Fruit fly (Drosophila melanogaster) whole organism, embryonic: Measurements from ENCODE around the gene CG12814.
A peak's percentile ranks its signal among the peaks of the same experiment; 100 is the strongest.

Experiments
- Atf-2 ChIP-seq: fragments of 200-800 bp; sonication (Bioruptor generic); optimal IDR thresholded peaks from 2 replicates; lab custom pipeline; 2016; ENCODE audit warnings: missing biosample characterization, missing genetic modification characterization
- CG10274 ChIP-seq: fragments of 200-800 bp; sonication (Bioruptor generic); optimal IDR thresholded peaks from 3 replicates; lab custom pipeline; 2017; ENCODE audit warnings: missing biosample characterization, mild to moderate bottlenecking, missing genetic modification characterization
- CG10462 ChIP-seq: fragments of 200-800 bp; sonication (Bioruptor generic); optimal IDR thresholded peaks from 2 replicates; lab custom pipeline; 2016; ENCODE audit warnings: missing biosample characterization, missing genetic modification characterization
- CG10565 ChIP-seq: fragments of 200-800 bp; sonication (Bioruptor generic); optimal IDR thresholded peaks from 3 replicates; lab custom pipeline; 2016; ENCODE audit warnings: missing biosample characterization, mild to moderate bottlenecking, missing genetic modification characterization
- CG11247 ChIP-seq: fragments of 200-800 bp; sonication (Bioruptor generic); IDR thresholded peaks from 2 replicates; pipeline ENCODE4 v1.3.6; 2022; ENCODE audit warnings: missing biosample characterization, missing genetic modification characterization
- CG11560 ChIP-seq: fragments of 200-800 bp; sonication (Bioruptor generic); IDR thresholded peaks from 3 replicates; pipeline ENCODE4 v1.3.6; 2022; ENCODE audit warnings: missing biosample characterization, missing genetic modification characterization
- CG11695 ChIP-seq: fragments of 200-800 bp; sonication (Bioruptor generic); IDR thresholded peaks from 3 replicates; pipeline ENCODE4 v1.3.6; 2022; ENCODE audit warnings: missing biosample characterization, missing genetic modification characterization
- CG15479 ChIP-seq: fragments of 200-800 bp; sonication (Bioruptor generic); optimal IDR thresholded peaks from 3 replicates; lab custom pipeline; 2019; ENCODE audit warnings: missing biosample characterization, mild to moderate bottlenecking, missing genetic modification characterization, moderate library complexity
- CG15601 ChIP-seq: fragments of 200-800 bp; sonication (Bioruptor generic); optimal IDR thresholded peaks from 3 replicates; lab custom pipeline; 2019; ENCODE audit warnings: missing biosample characterization, mild to moderate bottlenecking, missing genetic modification characterization, moderate library complexity
- CG18476 ChIP-seq: fragments of 200-800 bp; sonication (Bioruptor generic); optimal IDR thresholded peaks from 2 replicates; lab custom pipeline; 2016; ENCODE audit warnings: missing biosample characterization, mild to moderate bottlenecking, missing genetic modification characterization
- CG2875 ChIP-seq: fragments of 200-800 bp; sonication (Bioruptor generic); optimal IDR thresholded peaks from 2 replicates; lab custom pipeline; 2017; ENCODE audit warnings: missing biosample characterization, mild to moderate bottlenecking, missing genetic modification characterization, missing genetic modification reagents
- CG31388 ChIP-seq: fragments of 200-800 bp; sonication (Bioruptor generic); optimal IDR thresholded peaks from 2 replicates; lab custom pipeline; 2016; ENCODE audit warnings: missing biosample characterization, missing genetic modification characterization
- CG3847 ChIP-seq: fragments of 200-800 bp; sonication (Bioruptor generic); IDR thresholded peaks from 2 replicates; pipeline ENCODE4 v1.3.6; 2022; ENCODE audit warnings: missing biosample characterization, missing genetic modification characterization
- CG4282 ChIP-seq: fragments of 200-800 bp; sonication (Bioruptor generic); optimal IDR thresholded peaks from 2 replicates; lab custom pipeline; 2016; ENCODE audit warnings: missing biosample characterization, missing genetic modification characterization
- CG4360 ChIP-seq: fragments of 200-800 bp; sonication (Bioruptor generic); IDR thresholded peaks from 2 replicates; pipeline ENCODE4 v1.3.6; 2022; ENCODE audit warnings: missing biosample characterization, missing genetic modification characterization
- CG4617 ChIP-seq: fragments of 200-800 bp; sonication (Bioruptor generic); optimal IDR thresholded peaks from 3 replicates; lab custom pipeline; 2016; ENCODE audit warnings: missing biosample characterization, missing genetic modification characterization, borderline replicate concordance
- CG4707 ChIP-seq: fragments of 200-800 bp; sonication (Bioruptor generic); optimal IDR thresholded peaks from 2 replicates; lab custom pipeline; 2018; ENCODE audit warnings: missing biosample characterization, mild to moderate bottlenecking, missing genetic modification characterization, moderate library complexity
- CG4854 ChIP-seq: fragments of 200-800 bp; sonication (Bioruptor generic); optimal IDR thresholded peaks from 2 replicates; lab custom pipeline; 2016; ENCODE audit warnings: missing biosample characterization, missing genetic modification characterization, inconsistent platforms
- CG5953 ChIP-seq: fragments of 200-800 bp; sonication (Bioruptor generic); IDR thresholded peaks from 2 replicates; pipeline ENCODE4 v1.3.6; 2022; ENCODE audit warnings: missing biosample characterization, missing genetic modification characterization
- CG6683 ChIP-seq: fragments of 200-800 bp; sonication (Bioruptor generic); optimal IDR thresholded peaks from 2 replicates; lab custom pipeline; 2017; ENCODE audit warnings: missing biosample characterization, mild to moderate bottlenecking, missing genetic modification characterization, missing genetic modification reagents
- CG8089 ChIP-seq: fragments of 200-800 bp; sonication (Bioruptor generic); optimal IDR thresholded peaks from 3 replicates; lab custom pipeline; 2016; ENCODE audit warnings: missing biosample characterization, missing genetic modification characterization
- CG8281 ChIP-seq: fragments of 200-800 bp; sonication (Bioruptor generic); optimal IDR thresholded peaks from 2 replicates; lab custom pipeline; 2018; ENCODE audit warnings: missing biosample characterization, mild to moderate bottlenecking, missing genetic modification characterization, moderate library complexity
- CG8944 ChIP-seq: fragments of 200-800 bp; sonication (Bioruptor generic); optimal IDR thresholded peaks from 3 replicates; lab custom pipeline; 2016; ENCODE audit warnings: missing biosample characterization, missing genetic modification characterization
- CG9797 ChIP-seq: fragments of 200-800 bp; sonication (Bioruptor generic); optimal IDR thresholded peaks from 3 replicates; lab custom pipeline; 2018; ENCODE audit warnings: missing biosample characterization, mild to moderate bottlenecking, missing genetic modification characterization
- Deaf1 ChIP-seq: fragments of 200-800 bp; optimal IDR thresholded peaks from 3 replicates; lab custom pipeline; 2019; ENCODE audit warnings: missing biosample characterization, mild to moderate bottlenecking, missing genetic modification characterization, moderate library complexity
- GATAe ChIP-seq: fragments of 200-800 bp; sonication (Bioruptor generic); conservative IDR thresholded peaks from 2 replicates; pipeline ENCODE4 v1.3.6; 2022; ENCODE audit warnings: missing biosample characterization, missing genetic modification characterization
- Kr ChIP-seq: fragments of 200-800 bp; sonication (Bioruptor generic); optimal IDR thresholded peaks from 2 replicates; lab custom pipeline; 2017; ENCODE audit warnings: missing biosample characterization, mild to moderate bottlenecking, missing genetic modification characterization
- MESR4 ChIP-seq: fragments of 200-800 bp; sonication (Bioruptor generic); optimal IDR thresholded peaks from 2 replicates; lab custom pipeline; 2018; ENCODE audit warnings: missing biosample characterization, mild to moderate bottlenecking, missing genetic modification characterization, moderate library complexity
- MTF-1 ChIP-seq: fragments of 200-800 bp; sonication (Bioruptor generic); optimal IDR thresholded peaks from 2 replicates; lab custom pipeline; 2018; ENCODE audit warnings: missing biosample characterization, mild to moderate bottlenecking, missing genetic modification characterization, borderline replicate concordance
- Max ChIP-seq: fragments of 200-800 bp; sonication (Bioruptor generic); optimal IDR thresholded peaks from 2 replicates; lab custom pipeline; 2016; ENCODE audit warnings: missing biosample characterization, mild to moderate bottlenecking, missing genetic modification characterization
- al ChIP-seq: fragments of 200-800 bp; sonication (Bioruptor generic); IDR thresholded peaks from 2 replicates; pipeline ENCODE4 v1.3.6; 2022; ENCODE audit warnings: missing biosample characterization, missing genetic modification characterization
- aop ChIP-seq: fragments of 200-800 bp; sonication (Bioruptor generic); IDR thresholded peaks from 2 replicates; pipeline ENCODE4 v1.3.6; 2022; ENCODE audit warnings: missing biosample characterization, missing genetic modification characterization
- br ChIP-seq: fragments of >200 bp; optimal IDR thresholded peaks from 2 replicates; lab custom pipeline; 2017
- cad ChIP-seq: fragments of >200 bp; optimal IDR thresholded peaks from 2 replicates; lab custom pipeline; 2017; ENCODE audit warnings: missing biosample characterization, missing genetic modification characterization
- esg ChIP-seq: fragments of 200-800 bp; sonication (Bioruptor generic); conservative IDR thresholded peaks from 2 replicates; pipeline ENCODE4 v1.3.6; 2022; ENCODE audit warnings: missing biosample characterization, missing genetic modification characterization
- eve ChIP-seq, 2 experiments: fragments of >200 bp; optimal IDR thresholded peaks; 2 replicates each; lab custom pipeline; 2017; ENCODE audit warnings: missing biosample characterization in 2 of 2, missing genetic modification characterization in 2 of 2
- gem ChIP-seq: fragments of 200-800 bp; sonication (Bioruptor generic); optimal IDR thresholded peaks from 2 replicates; lab custom pipeline; 2019; ENCODE audit warnings: missing biosample characterization, mild to moderate bottlenecking, missing genetic modification characterization, moderate library complexity
- ham ChIP-seq: fragments of 200-800 bp; sonication (Bioruptor generic); IDR thresholded peaks from 2 replicates; pipeline ENCODE4 v1.3.6; 2022; ENCODE audit warnings: missing biosample characterization, missing genetic modification characterization
- her ChIP-seq: fragments of 200-800 bp; sonication (Bioruptor generic); optimal IDR thresholded peaks from 2 replicates; lab custom pipeline; 2016; ENCODE audit warnings: missing biosample characterization, missing genetic modification characterization
- hkb ChIP-seq, 2 experiments: fragments of 200-800 bp in 1 of 2; fragments of >200 bp in 1 of 2; sonication (Bioruptor generic) in 1 of 2; IDR thresholded peaks in 1 of 2; optimal IDR thresholded peaks in 1 of 2; 2 replicates each; pipeline versions ENCODE4 v1.3.6 to Lab custom; 2017 to 2022; ENCODE audit warnings: missing biosample characterization in 1 of 2, missing genetic modification characterization in 1 of 2
- kni ChIP-seq: fragments of 200-800 bp; sonication (Bioruptor generic); optimal IDR thresholded peaks from 3 replicates; lab custom pipeline; 2017; ENCODE audit warnings: mild to moderate bottlenecking, missing biosample characterization, missing genetic modification reagents, missing genetic modification characterization
- lov ChIP-seq, 2 experiments: fragments of 200-800 bp in 1 of 2; fragments of >200 bp in 1 of 2; sonication (Bioruptor generic) in 1 of 2; IDR thresholded peaks in 1 of 2; optimal IDR thresholded peaks in 1 of 2; 2 replicates in 1 of 2; 3 replicates in 1 of 2; pipeline versions ENCODE4 v1.3.6 to Lab custom; 2017 to 2022; ENCODE audit warnings: missing biosample characterization in 1 of 2, missing genetic modification characterization in 1 of 2
- nmo ChIP-seq: fragments of 200-800 bp; sonication (Bioruptor generic); optimal IDR thresholded peaks from 2 replicates; lab custom pipeline; 2018; ENCODE audit warnings: missing biosample characterization, mild to moderate bottlenecking, missing genetic modification characterization, moderate library complexity
- sens ChIP-seq: fragments of 200-800 bp; sonication (Bioruptor generic); peaks from one replicate; lab custom pipeline; 2016; ENCODE audit warnings: missing biosample characterization, missing genetic modification characterization
- sens-2 ChIP-seq: fragments of 200-800 bp; sonication (Bioruptor generic); IDR thresholded peaks from 2 replicates; pipeline ENCODE4 v1.3.6; 2022; ENCODE audit warnings: missing biosample characterization, missing genetic modification characterization
- sr ChIP-seq: fragments of 200-800 bp; sonication (Bioruptor generic); IDR thresholded peaks from 3 replicates; pipeline ENCODE4 v1.3.6; 2022; ENCODE audit warnings: missing biosample characterization, missing genetic modification characterization
- tup ChIP-seq: fragments of 200-800 bp; sonication (Bioruptor generic); optimal IDR thresholded peaks from 2 replicates; lab custom pipeline; 2016; ENCODE audit warnings: missing biosample characterization, mild to moderate bottlenecking, missing genetic modification characterization, moderate library complexity
- unc-4 ChIP-seq: fragments of 200-800 bp; sonication (Bioruptor generic); IDR thresholded peaks from 2 replicates; pipeline ENCODE4 v1.3.6; 2022; ENCODE audit warnings: missing biosample characterization, missing genetic modification characterization; ENCODE audit not compliant: partially characterized antibody
- vfl ChIP-seq: fragments of 200-800 bp; sonication (Bioruptor generic); optimal IDR thresholded peaks from 2 replicates; lab custom pipeline; 2016; ENCODE audit warnings: missing biosample characterization, missing genetic modification characterization
- zen2 ChIP-seq: fragments of 200-800 bp; sonication (Bioruptor generic); IDR thresholded peaks from 3 replicates; pipeline ENCODE4 v1.3.6; 2022; ENCODE audit warnings: missing biosample characterization, missing genetic modification characterization; ENCODE audit not compliant: partially characterized antibody
- zf30C ChIP-seq: fragments of 200-800 bp; sonication (Bioruptor generic); optimal IDR thresholded peaks from 3 replicates; lab custom pipeline; 2018; ENCODE audit warnings: missing biosample characterization, mild to moderate bottlenecking, missing genetic modification characterization

The CG12814 gene

dm6 chr3R:10150555-10150954 is 38.8 kb downstream of the CG12814 start (continued):
- TF ChIP-seq zf30C (GFP tag; lab: Kevin White, UChicago) (no peak), MESR4 (no peak), unc-4 (GFP tag; lab: Robert Waterston, UW) (no peak), cad (GFP tag; lab: Kevin White, UChicago) (no peak), CG4360 (peak; percentile 53), lov (optimal IDR thresholded peaks at IDR 0.05; lab: Kevin White, UChicago) (no peak), lov (GFP tag; IDR thresholded peaks at IDR 0.05; lab: Robert Waterston, UW) (no peak), CG10462 (GFP tag; lab: Kevin White, UChicago) (no peak), esg (GFP tag; lab: Robert Waterston, UW) (no peak), CG9797 (no peak), nmo (GFP tag; lab: Kevin White, UChicago) (no peak), CG18476 (GFP tag; lab: Kevin White, UChicago) (no peak), CG3847 (GFP tag; lab: Robert Waterston, UW) (no peak), GATAe (GFP tag; lab: Robert Waterston, UW) (no peak), Deaf1 (tag; lab: Kevin White, UChicago) (no peak), CG5953 (0 out of 2 replicates have a peak, but pooled peaks have one; percentile 53), eve (GFP tag; optimal IDR thresholded peaks at IDR 0.05; lab: Kevin White, UChicago) (no peak), vfl (GFP tag; lab: Kevin White, UChicago) (no peak), CG8944 (GFP tag; lab: Kevin White, UChicago) (no peak), CG15601 (tag; lab: Kevin White, UChicago) (no peak), CG31388 (GFP tag; lab: Kevin White, UChicago) (no peak), CG8281 (tag; lab: Kevin White, UChicago) (no peak), sr (GFP tag; lab: Robert Waterston, UW) (0 out of 3 replicates have a peak, but pooled peaks have one; percentile 43), tup (GFP tag; lab: Kevin White, UChicago) (no peak), her (GFP tag; lab: Kevin White, UChicago) (no peak), aop (GFP tag; lab: Robert Waterston, UW) (no peak), ham (GFP tag; lab: Robert Waterston, UW) (no peak), CG15479 (GFP tag; lab: Kevin White, UChicago) (no peak), kni (GFP tag; lab: Kevin White, UChicago) (peak; percentile 95), CG6683 (GFP tag; lab: Kevin White, UChicago) (no peak), al (GFP tag; lab: Robert Waterston, UW) (no peak), MTF-1 (GFP tag; lab: Kevin White, UChicago) (no peak), gem (tag; lab: Kevin White, UChicago) (no peak), CG2875 (GFP tag; lab: Kevin White, UChicago) (peak; percentile 52), CG11560 (tag; lab: Robert Waterston, UW) (no peak), CG10565 (no peak), Max (GFP tag; lab: Kevin White, UChicago) (no peak), CG11247 (GFP tag; lab: Robert Waterston, UW) (no peak), CG4282 (no peak), sens-2 (GFP tag; lab: Robert Waterston, UW) (peak; percentile 24; the same call in 1 of the 2 replicates), sens (GFP tag; lab: Kevin White, UChicago) (peak; percentile 31), CG8089 (GFP tag; lab: Kevin White, UChicago) (no peak), CG4707 (GFP tag; lab: Kevin White, UChicago) (peak; percentile 14), CG4617 (GFP tag; lab: Kevin White, UChicago) (no peak), hkb (optimal IDR thresholded peaks at IDR 0.05; lab: Kevin White, UChicago) (no peak), hkb (GFP tag; IDR thresholded peaks at IDR 0.05; lab: Robert Waterston, UW) (peak; percentile 63), zen2 (GFP tag; lab: Robert Waterston, UW) (no peak), CG4854 (GFP tag; lab: Kevin White, UChicago) (no peak), Kr (GFP tag; lab: Kevin White, UChicago) (no peak), CG10274 (GFP tag; lab: Kevin White, UChicago) (no peak), br (lab: Kevin White, UChicago) (no peak), CG11695 (GFP tag; lab: Robert Waterston, UW) (no peak), Atf-2 (GFP tag; lab: Kevin White, UChicago) (no peak)
